Fruit fly (Drosophila melanogaster) whole organism, adult: ENCODE measurements around the gene CG10555.

Experiments
- CG11617 ChIP-seq: fragments of 200-800 bp; sonication (Bioruptor generic); optimal IDR thresholded peaks from 2 replicates; lab custom pipeline; 2017; ENCODE audit warnings: mild to moderate bottlenecking, missing biosample characterization, missing genetic modification reagents, missing genetic modification characterization
- CG12768 ChIP-seq: fragments of 200-800 bp; sonication (Bioruptor generic); optimal IDR thresholded peaks from 2 replicates; lab custom pipeline; 2017; ENCODE audit warnings: missing biosample characterization, missing genetic modification characterization, mild to moderate bottlenecking, moderate library complexity, missing genetic modification reagents
- CG14711 ChIP-seq: fragments of 200-800 bp; sonication (Bioruptor generic); optimal IDR thresholded peaks from 2 replicates; lab custom pipeline; 2018; ENCODE audit warnings: missing biosample characterization, mild to moderate bottlenecking, missing genetic modification characterization, moderate library complexity
- CG1620 ChIP-seq: fragments of 200-800 bp; sonication (Bioruptor generic); optimal IDR thresholded peaks from 2 replicates; lab custom pipeline; 2016; ENCODE audit warnings: missing biosample characterization, missing genetic modification characterization
- CG33017 ChIP-seq: fragments of 200-800 bp; sonication (Bioruptor generic); optimal IDR thresholded peaks from 2 replicates; lab custom pipeline; 2018; ENCODE audit warnings: missing biosample characterization, mild to moderate bottlenecking, missing genetic modification characterization, moderate library complexity
- CG5204 ChIP-seq: fragments of 200-800 bp; sonication (Bioruptor generic); optimal IDR thresholded peaks from 2 replicates; lab custom pipeline; 2016; ENCODE audit warnings: missing biosample characterization, missing genetic modification characterization
- CG7045 ChIP-seq: fragments of 200-800 bp; sonication (Bioruptor generic); optimal IDR thresholded peaks from 2 replicates; lab custom pipeline; 2017; ENCODE audit warnings: missing biosample characterization, mild to moderate bottlenecking, missing genetic modification characterization
- CG7101 ChIP-seq: fragments of 200-800 bp; sonication (Bioruptor generic); optimal IDR thresholded peaks from 2 replicates; lab custom pipeline; 2018; ENCODE audit warnings: missing biosample characterization, mild to moderate bottlenecking, missing genetic modification characterization, moderate library complexity
- Clk ChIP-seq: fragments of 200-800 bp; sonication (Bioruptor generic); optimal IDR thresholded peaks from 2 replicates; lab custom pipeline; 2017; ENCODE audit warnings: missing biosample characterization, missing genetic modification characterization
- Crg-1 ChIP-seq: fragments of 200-800 bp; sonication (Bioruptor generic); optimal IDR thresholded peaks from 2 replicates; lab custom pipeline; 2016; ENCODE audit warnings: missing biosample characterization, missing genetic modification characterization
- Hr96 ChIP-seq: fragments of 200-800 bp; sonication (Bioruptor generic); optimal IDR thresholded peaks from 2 replicates; lab custom pipeline; 2016; ENCODE audit warnings: missing biosample characterization, missing genetic modification characterization
- bab1 ChIP-seq: fragments of 200-800 bp; sonication (Bioruptor generic); optimal IDR thresholded peaks from 3 replicates; lab custom pipeline; 2019; ENCODE audit warnings: missing biosample characterization, mild to moderate bottlenecking, missing genetic modification characterization, moderate library complexity
- cic ChIP-seq: fragments of 200-800 bp; sonication (Bioruptor generic); optimal IDR thresholded peaks from 2 replicates; lab custom pipeline; 2017; ENCODE audit warnings: missing biosample characterization, mild to moderate bottlenecking, missing genetic modification characterization, moderate library complexity
- cnc ChIP-seq, 2 experiments: fragments of >200 bp; optimal IDR thresholded peaks; 2 replicates each; lab custom pipeline; 2017
- kay ChIP-seq: fragments of 200-800 bp; sonication (Bioruptor generic); peaks from one replicate; lab custom pipeline; 2016; ENCODE audit warnings: missing biosample characterization, missing genetic modification characterization, borderline replicate concordance
- ovo ChIP-seq: fragments of 200-800 bp; sonication (Bioruptor generic); optimal IDR thresholded peaks from 2 replicates; lab custom pipeline; 2016; ENCODE audit warnings: missing biosample characterization, missing genetic modification characterization
- pad ChIP-seq: fragments of 200-800 bp; sonication (Bioruptor generic); optimal IDR thresholded peaks from 3 replicates; lab custom pipeline; 2017; ENCODE audit warnings: missing biosample characterization, missing genetic modification characterization, mild to moderate bottlenecking, moderate library complexity, missing genetic modification reagents
- tj ChIP-seq: fragments of 200-800 bp; sonication (Bioruptor generic); optimal IDR thresholded peaks from 3 replicates; lab custom pipeline; 2017; ENCODE audit warnings: missing biosample characterization, mild to moderate bottlenecking, missing genetic modification characterization, moderate library complexity
- toe ChIP-seq: fragments of 200-800 bp; sonication (Bioruptor generic); optimal IDR thresholded peaks from 2 replicates; lab custom pipeline; 2016; ENCODE audit warnings: missing biosample characterization, missing genetic modification characterization

Gene CG10555

dm6 chrX:8444883-8445572, 46.3 kb downstream of the CG10555 start:
- TF ChIP-seq CG1620 (GFP tag; lab: Kevin White, UChicago) (no peak), cnc (optimal IDR thresholded peaks at IDR 0.05; lab: Kevin White, UChicago) (no peak), CG7101 (tag; lab: Kevin White, UChicago) (no peak), CG5204 (GFP tag; lab: Kevin White, UChicago) (no peak), cic (GFP tag; lab: Kevin White, UChicago) (no peak), pad (no peak)

- no peak for TF ChIP-seq cic (GFP tag; lab: Kevin White, UChicago)
- TF ChIP-seq Clk (GFP tag; lab: Kevin White, UChicago) = no peak
- no peak for TF ChIP-seq ovo
These were observed 48.4 kb downstream of the CG10555 start for dm6 chrX:8447166-8447565.

dm6 chrX:8448171-8448570, 49.4 kb downstream of the CG10555 start:
- no peak for TF ChIP-seq cnc (optimal IDR thresholded peaks at IDR 0.05; lab: Kevin White, UChicago)
- no peak for TF ChIP-seq CG12768 (GFP tag; lab: Kevin White, UChicago)
- no peak for TF ChIP-seq pad
- no peak for TF ChIP-seq CG11617 (GFP tag; lab: Kevin White, UChicago)
- TF ChIP-seq tj (GFP tag; lab: Kevin White, UChicago) = no peak
- no peak for TF ChIP-seq cic (GFP tag; lab: Kevin White, UChicago)
- TF ChIP-seq Crg-1 = no peak
- no peak for TF ChIP-seq kay (GFP tag; lab: Kevin White, UChicago)
- TF ChIP-seq toe (GFP tag; lab: Kevin White, UChicago) = no peak
- no peak for TF ChIP-seq CG33017 (tag; lab: Kevin White, UChicago)
- TF ChIP-seq Clk (GFP tag; lab: Kevin White, UChicago) = no peak
- TF ChIP-seq CG14711 (tag; lab: Kevin White, UChicago) = no peak

dm6 chrX:8450214-8450904, 51.6 kb downstream of the CG10555 start:
- TF ChIP-seq CG14711 (tag; lab: Kevin White, UChicago) (no peak), CG12768 (GFP tag; lab: Kevin White, UChicago) (no peak), kay (GFP tag; lab: Kevin White, UChicago) (no peak), bab1 (GFP tag; lab: Kevin White, UChicago) (no peak), CG7101 (tag; lab: Kevin White, UChicago) (no peak), Crg-1 (no peak), cic (GFP tag; lab: Kevin White, UChicago) (no peak)

- no peak for TF ChIP-seq tj (GFP tag; lab: Kevin White, UChicago)
- no peak for TF ChIP-seq cic (GFP tag; lab: Kevin White, UChicago)
- no peak for TF ChIP-seq Clk (GFP tag; lab: Kevin White, UChicago)
- TF ChIP-seq Hr96 (GFP tag; lab: Kevin White, UChicago) = no peak
- no peak for TF ChIP-seq CG33017 (tag; lab: Kevin White, UChicago)
- TF ChIP-seq CG7045 (GFP tag; lab: Kevin White, UChicago) = no peak
These were observed 53.4 kb downstream of the CG10555 start for dm6 chrX:8452163-8452562.
